Worm (Caenorhabditis elegans) whole organism, young adult: ENCODE measurements around the gene F53F8.7.
A peak's percentile ranks its signal among the peaks of the same experiment; 100 is the strongest.

Experiments used
- B0019.2 ChIP-seq: fragments of 200-800 bp; sonication (Bioruptor generic); conservative IDR thresholded peaks from 2 replicates; pipeline ENCODE4 v1.3.6; 2022; ENCODE audit warnings: missing genetic modification reagents, missing genetic modification characterization, missing compliant biosample characterization
- B0261.1 ChIP-seq: sonication (generic microtip); optimal IDR thresholded peaks from 2 replicates; lab custom pipeline; 2016; ENCODE audit warnings: mild to moderate bottlenecking, missing genetic modification characterization, moderate library complexity, missing compliant biosample characterization
- C17E4.6 ChIP-seq: fragments of 200-800 bp; sonication (Bioruptor generic); IDR thresholded peaks from 2 replicates; pipeline ENCODE4 v1.3.6; 2022; ENCODE audit warnings: missing genetic modification reagents, missing genetic modification characterization, missing compliant biosample characterization
- F22D6.2 ChIP-seq: sonication (generic microtip); optimal IDR thresholded peaks from 2 replicates; lab custom pipeline; 2016; ENCODE audit warnings: mild to moderate bottlenecking, missing genetic modification characterization, missing compliant biosample characterization
- F23B12.7 ChIP-seq: sonication (generic microtip); optimal IDR thresholded peaks from 2 replicates; lab custom pipeline; 2017; ENCODE audit warnings: missing genetic modification characterization, mild to moderate bottlenecking, missing compliant biosample characterization, antibody characterized with exemption, moderate library complexity; ENCODE audit not compliant: insufficient read depth
- K11D2.4 ChIP-seq: fragments of 200-800 bp; sonication (Bioruptor generic); IDR thresholded peaks from 2 replicates; pipeline ENCODE4 v1.3.6; 2022; ENCODE audit warnings: missing genetic modification reagents, missing genetic modification characterization, missing compliant biosample characterization
- K12H6.12 ChIP-seq: fragments of 200-800 bp; sonication (Bioruptor generic); optimal IDR thresholded peaks from 2 replicates; lab custom pipeline; 2018; ENCODE audit warnings: mild to moderate bottlenecking, missing genetic modification characterization, missing compliant biosample characterization
- T07F8.4 ChIP-seq: sonication (generic microtip); optimal IDR thresholded peaks from 2 replicates; lab custom pipeline; 2016; ENCODE audit warnings: mild to moderate bottlenecking, missing genetic modification characterization, moderate library complexity, missing compliant biosample characterization
- Y95B8A.8 ChIP-seq: fragments of 200-800 bp; sonication (Bioruptor generic); IDR thresholded peaks from 2 replicates; pipeline ENCODE4 v1.3.6; 2022; ENCODE audit warnings: missing genetic modification reagents, missing genetic modification characterization, missing compliant biosample characterization
- ama-1 ChIP-seq, 3 experiments: fragments of 150-350 bp in 1 of 3; sonication (generic microtip) in 2 of 3; optimal IDR thresholded peaks; 2 replicates each; lab custom pipeline; 2014 to 2018; ENCODE audit warnings: missing biosample characterization in 2 of 3, missing genetic modification characterization in 2 of 3, missing genetic modification reagents in 2 of 3
- attf-5 ChIP-seq: fragments of 200-800 bp; sonication (Bioruptor generic); optimal IDR thresholded peaks from 2 replicates; lab custom pipeline; 2018; ENCODE audit warnings: mild to moderate bottlenecking, missing genetic modification characterization, missing compliant biosample characterization
- cebp-1 ChIP-seq, 2 experiments: fragments of 200-800 bp in 1 of 2; sonication (Bioruptor generic) in 1 of 2; sonication (generic microtip) in 1 of 2; IDR thresholded peaks in 1 of 2; optimal IDR thresholded peaks in 1 of 2; 2 replicates each; pipeline versions ENCODE4 v1.3.6 to Lab custom; 2017 to 2022; ENCODE audit warnings: missing compliant biosample characterization in 2 of 2, missing genetic modification characterization in 2 of 2, mild to moderate bottlenecking in 1 of 2, missing genetic modification reagents in 1 of 2, moderate library complexity in 1 of 2
- ceh-100 ChIP-seq: fragments of 200-800 bp; sonication (Bioruptor generic); IDR thresholded peaks from 2 replicates; pipeline ENCODE4 v1.3.6; 2022; ENCODE audit warnings: missing genetic modification reagents, missing genetic modification characterization, missing compliant biosample characterization
- ceh-40 ChIP-seq: fragments of 200-800 bp; sonication (Bioruptor generic); IDR thresholded peaks from 2 replicates; pipeline ENCODE4 v1.3.6; 2022; ENCODE audit warnings: missing genetic modification characterization, missing compliant biosample characterization
- ceh-79 ChIP-seq: sonication (generic microtip); optimal IDR thresholded peaks from 2 replicates; lab custom pipeline; 2017; ENCODE audit warnings: mild to moderate bottlenecking, missing genetic modification characterization, missing compliant biosample characterization
- ceh-91 ChIP-seq: fragments of 200-800 bp; sonication (Bioruptor generic); IDR thresholded peaks from 2 replicates; pipeline ENCODE4 v1.3.6; 2022; ENCODE audit warnings: missing genetic modification reagents, missing genetic modification characterization, missing compliant biosample characterization
- chd-7 ChIP-seq: sonication (generic microtip); optimal IDR thresholded peaks from 2 replicates; lab custom pipeline; 2016; ENCODE audit warnings: mild to moderate bottlenecking, missing genetic modification characterization, moderate library complexity, missing compliant biosample characterization
- ets-4 ChIP-seq: fragments of 200-800 bp; sonication (Bioruptor generic); optimal IDR thresholded peaks from 2 replicates; lab custom pipeline; 2018; ENCODE audit warnings: mild to moderate bottlenecking, missing genetic modification characterization, missing compliant biosample characterization
- hlh-12 ChIP-seq: sonication (generic microtip); optimal IDR thresholded peaks from 2 replicates; lab custom pipeline; 2016; ENCODE audit warnings: missing genetic modification characterization, missing compliant biosample characterization
- hmg-1.2 ChIP-seq: fragments of 200-800 bp; sonication (Bioruptor generic); IDR thresholded peaks from 2 replicates; pipeline ENCODE4 v1.3.6; 2022; ENCODE audit warnings: missing genetic modification reagents, missing genetic modification characterization, missing compliant biosample characterization
- hrde-1 ChIP-seq: sonication (generic microtip); optimal IDR thresholded peaks from 2 replicates; lab custom pipeline; 2016; ENCODE audit warnings: missing genetic modification characterization, mild to moderate bottlenecking, missing compliant biosample characterization, moderate library complexity, missing genotype, missing genetic modification reagents, borderline replicate concordance
- let-526 ChIP-seq: fragments of 200-800 bp; sonication (Bioruptor generic); IDR thresholded peaks from 2 replicates; pipeline ENCODE4 v1.3.6; 2022; ENCODE audit warnings: missing genetic modification reagents, missing genetic modification characterization, missing compliant biosample characterization
- let-607 ChIP-seq, 2 experiments: fragments of 200-800 bp in 1 of 2; sonication (Bioruptor generic) in 1 of 2; sonication (generic microtip) in 1 of 2; optimal IDR thresholded peaks; 2 replicates each; lab custom pipeline; 2016 to 2018; ENCODE audit warnings: mild to moderate bottlenecking in 2 of 2, missing compliant biosample characterization in 2 of 2, missing genetic modification characterization in 2 of 2, moderate library complexity in 2 of 2, missing genotype in 1 of 2
- lin-40 ChIP-seq: sonication (generic microtip); optimal IDR thresholded peaks from 2 replicates; lab custom pipeline; 2016; ENCODE audit warnings: missing genetic modification characterization, mild to moderate bottlenecking, missing compliant biosample characterization, missing genotype, missing genetic modification reagents
- lir-1 ChIP-seq: fragments of 200-800 bp; sonication (Bioruptor generic); conservative IDR thresholded peaks from 2 replicates; pipeline ENCODE4 v1.3.6; 2022; ENCODE audit warnings: missing genetic modification reagents, missing genetic modification characterization, missing compliant biosample characterization
- lsl-1 ChIP-seq: fragments of 200-800 bp; sonication (Bioruptor generic); optimal IDR thresholded peaks from 2 replicates; lab custom pipeline; 2018; ENCODE audit warnings: mild to moderate bottlenecking, missing genetic modification characterization, moderate library complexity, missing compliant biosample characterization
- madf-8 ChIP-seq: fragments of 200-800 bp; sonication (Bioruptor generic); conservative IDR thresholded peaks from 2 replicates; pipeline ENCODE4 v1.3.6; 2022; ENCODE audit warnings: missing genetic modification reagents, missing genetic modification characterization, missing compliant biosample characterization
- mes-4 ChIP-seq: sonication (generic microtip); optimal IDR thresholded peaks from 2 replicates; lab custom pipeline; 2016; ENCODE audit warnings: missing genotype, missing genetic modification characterization, missing compliant biosample characterization
- nfya-1 ChIP-seq: sonication (generic microtip); optimal IDR thresholded peaks from 2 replicates; lab custom pipeline; 2017; ENCODE audit warnings: antibody characterized with exemption, missing compliant biosample characterization, missing genetic modification characterization, borderline replicate concordance; ENCODE audit not compliant: insufficient read depth
- nfya-2 ChIP-seq: fragments of 200-800 bp; sonication (Bioruptor generic); IDR thresholded peaks from 2 replicates; pipeline ENCODE4 v1.3.6; 2022; ENCODE audit warnings: missing genetic modification reagents, missing genetic modification characterization, missing compliant biosample characterization
- nhr-120 ChIP-seq: fragments of 200-800 bp; sonication (Bioruptor generic); IDR thresholded peaks from 2 replicates; pipeline ENCODE4 v1.3.6; 2022; ENCODE audit warnings: missing genetic modification characterization, missing compliant biosample characterization
- nhr-179 ChIP-seq: sonication (generic microtip); optimal IDR thresholded peaks from 2 replicates; lab custom pipeline; 2016; ENCODE audit warnings: mild to moderate bottlenecking, missing genetic modification characterization, missing compliant biosample characterization
- nhr-80 ChIP-seq: sonication (generic microtip); optimal IDR thresholded peaks from 2 replicates; lab custom pipeline; 2016; ENCODE audit warnings: missing genetic modification characterization, missing compliant biosample characterization
- pbrm-1 ChIP-seq: fragments of 200-800 bp; sonication (Bioruptor generic); IDR thresholded peaks from 2 replicates; pipeline ENCODE4 v1.3.6; 2022; ENCODE audit warnings: missing genetic modification reagents, missing genetic modification characterization, missing compliant biosample characterization
- pha-4 ChIP-seq: fragments of 150-350 bp; sonication (generic microtip); optimal IDR thresholded peaks from 2 replicates; lab custom pipeline; 2014; ENCODE audit warnings: missing biosample characterization, missing genetic modification reagents, missing genetic modification characterization
- sdz-38 ChIP-seq: sonication (generic microtip); optimal IDR thresholded peaks from 2 replicates; lab custom pipeline; 2016; ENCODE audit warnings: missing genotype, missing genetic modification characterization, missing compliant biosample characterization
- sea-2 ChIP-seq: fragments of 200-800 bp; sonication (Bioruptor generic); IDR thresholded peaks from 2 replicates; pipeline ENCODE4 v1.3.6; 2022; ENCODE audit warnings: missing genetic modification characterization, missing compliant biosample characterization
- snpc-3.4 ChIP-seq: sonication (generic microtip); optimal IDR thresholded peaks from 2 replicates; lab custom pipeline; 2017; ENCODE audit warnings: missing genetic modification characterization, mild to moderate bottlenecking, missing compliant biosample characterization, antibody characterized with exemption, moderate library complexity, missing genotype, missing genetic modification reagents
- snpc-4 ChIP-seq, 5 experiments: fragments of 150-350 bp in 1 of 5; sonication (generic microtip) in 4 of 5; optimal IDR thresholded peaks; 2 replicates each; lab custom pipeline; 2014 to 2018; ENCODE audit warnings: missing genetic modification characterization in 5 of 5, missing biosample characterization in 3 of 5, antibody characterized with exemption in 2 of 5, mild to moderate bottlenecking in 2 of 5, missing compliant biosample characterization in 2 of 5, missing genotype in 2 of 5, moderate library complexity in 2 of 5, missing genetic modification reagents in 1 of 5
- unc-130 ChIP-seq: sonication (generic microtip); optimal IDR thresholded peaks from 2 replicates; lab custom pipeline; 2016; ENCODE audit warnings: missing genetic modification reagents, missing genetic modification characterization, missing compliant biosample characterization
- zfh-2 ChIP-seq: fragments of 200-800 bp; sonication (Bioruptor generic); conservative IDR thresholded peaks from 2 replicates; pipeline ENCODE4 v1.3.6; 2022; ENCODE audit warnings: missing genetic modification reagents, missing genetic modification characterization, missing compliant biosample characterization
- zim-3 ChIP-seq: sonication (generic microtip); optimal IDR thresholded peaks from 2 replicates; lab custom pipeline; 2017; ENCODE audit warnings: mild to moderate bottlenecking, missing genetic modification characterization, moderate library complexity, missing compliant biosample characterization

The F53F8.7 gene

ce11 chrV:20712994-20713326 is 14.8 kb upstream of the F53F8.7 start:
- TF ChIP-seq ama-1 (optimal IDR thresholded peaks at IDR 0.05; lab: Kevin White, UChicago) (peak; percentile 46), ama-1 (GFP tag; optimal IDR thresholded peaks at IDR 0.05; lab: Kevin White, UChicago) (no peak), K12H6.12 (peak; percentile 26), K11D2.4 (GFP tag; lab: Robert Waterston, UW) (0 out of 2 replicates have a peak, but pooled peaks have one; percentile 21), attf-5 (GFP tag; lab: Kevin White, UChicago) (peak; percentile 13), zfh-2 (GFP tag; lab: Robert Waterston, UW) (0 out of 2 replicates have a peak, but pooled peaks have one; percentile 8), snpc-3.4 (no peak), zim-3 (tag; lab: Kevin White, UChicago) (no peak), cebp-1 (GFP tag; IDR thresholded peaks at IDR 0.05; lab: Robert Waterston, UW) (0 out of 2 replicates have a peak, but pooled peaks have one; percentile 21), cebp-1 (tag; optimal IDR thresholded peaks at IDR 0.05; lab: Kevin White, UChicago) (peak; percentile 52)

- TF ChIP-seq ceh-40 (GFP tag; lab: Robert Waterston, UW) (no peak), ets-4 (GFP tag; lab: Kevin White, UChicago) (no peak), nhr-80 (peak; percentile 73), hrde-1 (tag; lab: Kevin White, UChicago) (no peak), cebp-1 (GFP tag; IDR thresholded peaks at IDR 0.05; lab: Robert Waterston, UW) (0 out of 2 replicates have a peak, but pooled peaks have one; percentile 19), cebp-1 (tag; optimal IDR thresholded peaks at IDR 0.05; lab: Kevin White, UChicago) (no peak), unc-130 (GFP tag; lab: Kevin White, UChicago) (no peak), mes-4 (tag; lab: Kevin White, UChicago) (no peak), nhr-179 (tag; lab: Kevin White, UChicago) (no peak), hmg-1.2 (GFP tag; lab: Robert Waterston, UW) (peak; percentile 9; the same call in 1 of the 2 replicates), B0019.2 (GFP tag; lab: Robert Waterston, UW) (no peak), let-526 (GFP tag; lab: Robert Waterston, UW) (0 out of 2 replicates have a peak, but pooled peaks have one; percentile 60), F23B12.7 (peak; percentile 66), nfya-2 (GFP tag; lab: Robert Waterston, UW) (no peak), F22D6.2 (tag; lab: Kevin White, UChicago) (peak; percentile 58), T07F8.4 (tag; lab: Kevin White, UChicago) (no peak), sea-2 (GFP tag; lab: Robert Waterston, UW) (no peak), ceh-100 (GFP tag; lab: Robert Waterston, UW) (no peak), C17E4.6 (GFP tag; lab: Robert Waterston, UW) (no peak), nfya-1 (no peak), snpc-4 (GFP tag; optimal IDR thresholded peaks at IDR 0.05; lab: Kevin White, UChicago) (no peak), snpc-4 (tag; optimal IDR thresholded peaks at IDR 0.05; lab: Kevin White, UChicago) (peak in 1 of 4 experiments; percentile 6), ceh-91 (GFP tag; lab: Robert Waterston, UW) (no peak), K11D2.4 (GFP tag; lab: Robert Waterston, UW) (no peak), ama-1 (optimal IDR thresholded peaks at IDR 0.05; lab: Kevin White, UChicago) (peak; percentile 25), ama-1 (GFP tag; optimal IDR thresholded peaks at IDR 0.05; lab: Kevin White, UChicago) (no peak), chd-7 (tag; lab: Kevin White, UChicago) (no peak), Y95B8A.8 (GFP tag; lab: Robert Waterston, UW) (peak; percentile 12; the same call in 1 of the 2 replicates), lin-40 (tag; lab: Kevin White, UChicago) (peak; percentile 43), lsl-1 (no peak), ceh-79 (tag; lab: Kevin White, UChicago) (no peak), pbrm-1 (GFP tag; lab: Robert Waterston, UW) (0 out of 2 replicates have a peak, but pooled peaks have one; percentile 7), sdz-38 (tag; lab: Kevin White, UChicago) (no peak), hlh-12 (tag; lab: Kevin White, UChicago) (no peak), B0261.1 (tag; lab: Kevin White, UChicago) (no peak), pha-4 (tag; lab: Kevin White, UChicago) (peak; percentile 81), madf-8 (GFP tag; lab: Robert Waterston, UW) (no peak), snpc-3.4 (no peak), nhr-120 (GFP tag; lab: Robert Waterston, UW) (no peak), let-607 (tag; optimal IDR thresholded peaks at IDR 0.05; lab: Kevin White, UChicago) (peak in 1 of 2 experiments; percentile 11), lir-1 (GFP tag; lab: Robert Waterston, UW) (0 out of 2 replicates have a peak, but pooled peaks have one; percentile 12)
Observed at ce11 chrV:20712318-20712993, 14.3 kb upstream of the F53F8.7 start.
